Fruit fly (Drosophila melanogaster) whole organism, embryonic: Measurements from ENCODE around the gene CG15890.
A peak's percentile ranks its signal among the peaks of the same experiment; 100 is the strongest.

Experiments used
- Abd-B ChIP-seq: fragments of 200-800 bp; sonication (Bioruptor generic); optimal IDR thresholded peaks from 2 replicates; lab custom pipeline; 2018; ENCODE audit warnings: missing biosample characterization, mild to moderate bottlenecking, missing genetic modification characterization, moderate library complexity
- CG12236 ChIP-seq: fragments of 200-800 bp; sonication (Bioruptor generic); optimal IDR thresholded peaks from 2 replicates; lab custom pipeline; 2016; ENCODE audit warnings: missing biosample characterization, missing genetic modification characterization
- CG3726 ChIP-seq: fragments of 200-800 bp; sonication (Bioruptor generic); IDR thresholded peaks from 3 replicates; pipeline ENCODE4, ENCODE4 v1.3.6; 2022; ENCODE audit warnings: missing biosample characterization, missing genetic modification characterization
- CTCF ChIP-seq: fragments of 200-800 bp; sonication (Bioruptor generic); optimal IDR thresholded peaks from 2 replicates; lab custom pipeline; 2017; ENCODE audit warnings: missing biosample characterization, mild to moderate bottlenecking, missing genetic modification characterization, moderate library complexity
- Dek ChIP-seq: fragments of 200-800 bp; sonication (Bioruptor generic); optimal IDR thresholded peaks from 3 replicates; lab custom pipeline; 2019; ENCODE audit warnings: missing biosample characterization, mild to moderate bottlenecking, missing genetic modification characterization, moderate library complexity
- E2f1 ChIP-seq: fragments of 200-800 bp; sonication (Bioruptor generic); IDR thresholded peaks from 2 replicates; pipeline ENCODE4 v1.3.6; 2022; ENCODE audit warnings: missing biosample characterization, missing genetic modification characterization
- Side ChIP-seq: fragments of 200-800 bp; sonication (Bioruptor generic); optimal IDR thresholded peaks from 2 replicates; lab custom pipeline; 2016; ENCODE audit warnings: missing biosample characterization, missing genetic modification characterization
- gcm ChIP-seq: fragments of 200-800 bp; sonication (Bioruptor generic); optimal IDR thresholded peaks from 2 replicates; lab custom pipeline; 2019; ENCODE audit warnings: missing biosample characterization, mild to moderate bottlenecking, missing genetic modification characterization, moderate library complexity
- mirr ChIP-seq: fragments of 200-800 bp; sonication (Bioruptor generic); optimal IDR thresholded peaks from 3 replicates; lab custom pipeline; 2018; ENCODE audit warnings: missing biosample characterization, mild to moderate bottlenecking, missing genetic modification characterization
- zen2 ChIP-seq: fragments of 200-800 bp; sonication (Bioruptor generic); IDR thresholded peaks from 3 replicates; pipeline ENCODE4 v1.3.6; 2022; ENCODE audit warnings: missing biosample characterization, missing genetic modification characterization; ENCODE audit not compliant: partially characterized antibody

dm6 chrX:14743819-14744218 is 21.8 kb downstream of the CG15890 start:
- no peak for TF ChIP-seq zen2 (GFP tag; lab: Robert Waterston, UW)
- peak; percentile 13 for TF ChIP-seq Dek (tag; lab: Kevin White, UChicago)
- TF ChIP-seq E2f1 (GFP tag; lab: Robert Waterston, UW), result peak; percentile 42; the same call in 1 of the 2 replicates
- TF ChIP-seq Side (GFP tag; lab: Kevin White, UChicago), result no peak
- TF ChIP-seq CG3726 (GFP tag; lab: Robert Waterston, UW), result no peak
- TF ChIP-seq gcm (GFP tag; lab: Kevin White, UChicago), result peak; percentile 38
- TF ChIP-seq mirr (GFP tag; lab: Kevin White, UChicago), result no peak
- TF ChIP-seq CG12236, result no peak
- no peak for TF ChIP-seq CTCF (GFP tag; lab: Kevin White, UChicago)
- TF ChIP-seq Abd-B (GFP tag; lab: Kevin White, UChicago), result peak; percentile 24
